Worm (Caenorhabditis elegans) whole organism, L4/young adult: Measurements from ENCODE around the gene F58A3.4.

Source experiments
- W03F9.2 ChIP-seq: fragments of 150-350 bp; optimal IDR thresholded peaks from 2 replicates; lab custom pipeline; 2014; ENCODE audit warnings: missing biosample characterization, missing genetic modification characterization
- dao-5 ChIP-seq: sonication (generic microtip); optimal IDR thresholded peaks from 2 replicates; lab custom pipeline; 2016; ENCODE audit warnings: missing genotype, missing genetic modification characterization, moderate library complexity, missing compliant biosample characterization
- him-1 ChIP-seq: sonication (generic microtip); optimal IDR thresholded peaks from 2 replicates; lab custom pipeline; 2016; ENCODE audit warnings: missing genotype, missing genetic modification reagents, missing genetic modification characterization, missing compliant biosample characterization

Gene F58A3.4

DNA sequence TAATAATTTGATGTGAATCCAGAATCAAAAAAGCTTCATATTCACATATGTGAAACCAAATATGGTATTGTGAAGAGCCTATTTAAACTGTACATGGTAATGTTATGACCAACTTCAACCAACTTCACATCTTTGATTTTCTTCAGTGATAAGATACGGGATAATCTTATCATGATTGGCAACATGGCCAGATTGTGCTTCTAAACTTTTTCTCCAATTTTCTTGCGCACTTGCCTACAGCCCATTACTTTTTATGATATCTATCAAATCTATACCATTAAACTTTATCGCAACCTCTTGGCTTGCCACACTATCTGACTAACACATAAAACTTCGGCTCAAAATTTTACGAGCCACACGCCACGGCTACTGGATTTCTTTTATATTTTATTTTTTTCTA, 21.9 kb upstream of the F58A3.4 start:
- TF ChIP-seq dao-5 (tag; lab: Kevin White, UChicago), result no peak
- TF ChIP-seq W03F9.2 (tag; lab: Kevin White, UChicago), result no peak
- TF ChIP-seq him-1 (tag; lab: Kevin White, UChicago), result no peak

DNA sequence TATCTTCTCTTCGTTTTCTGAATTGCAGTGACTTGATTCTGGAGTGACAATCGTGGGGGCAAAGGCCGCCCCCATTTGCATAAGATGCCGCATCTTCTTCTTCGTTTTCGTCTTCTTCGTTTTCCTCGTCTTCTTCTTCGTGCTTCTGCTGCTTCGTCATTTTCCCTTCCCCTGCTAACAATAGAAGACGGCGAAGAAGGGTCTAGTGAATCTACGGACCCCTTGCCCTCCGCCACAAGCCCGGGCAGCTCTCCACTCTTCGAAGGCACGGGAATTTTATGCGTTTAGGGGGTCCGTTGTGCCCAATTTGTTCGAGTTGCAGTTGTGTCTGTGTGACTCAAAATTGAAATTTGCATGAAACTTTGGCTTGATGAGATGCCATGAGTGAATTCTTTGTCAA, 21.4 kb upstream of the F58A3.4 start:
- TF ChIP-seq W03F9.2 (tag; lab: Kevin White, UChicago), result no peak
- no peak for TF ChIP-seq dao-5 (tag; lab: Kevin White, UChicago)
- no peak for TF ChIP-seq him-1 (tag; lab: Kevin White, UChicago)

- TF ChIP-seq W03F9.2 (tag; lab: Kevin White, UChicago), result peak; percentile 54
- TF ChIP-seq dao-5 (tag; lab: Kevin White, UChicago), result peak; percentile 1
- TF ChIP-seq him-1 (tag; lab: Kevin White, UChicago), result peak; percentile 97
These were observed 20.7 kb upstream of the F58A3.4 start for ce11 chrX:11031047-11031695.

- TF ChIP-seq dao-5 (tag; lab: Kevin White, UChicago) (no peak), W03F9.2 (tag; lab: Kevin White, UChicago) (no peak), him-1 (tag; lab: Kevin White, UChicago) (no peak)
These were observed 18.2 kb upstream of the F58A3.4 start, which contains the start of gene ldb-1 for ce11 chrX:11028617-11029016. Gene ldb-1 (plus strand): TSS chrX:11028917.

ce11 chrX:11016100-11016499, 5.6 kb upstream of the F58A3.4 start, which contains the start of gene egl-15:
Gene egl-15 (plus strand): TSS chrX:11016400.
- TF ChIP-seq dao-5 (tag; lab: Kevin White, UChicago) (no peak), W03F9.2 (tag; lab: Kevin White, UChicago) (no peak), him-1 (tag; lab: Kevin White, UChicago) (no peak)

- TF ChIP-seq him-1 (tag; lab: Kevin White, UChicago) (no peak), dao-5 (tag; lab: Kevin White, UChicago) (no peak), W03F9.2 (tag; lab: Kevin White, UChicago) (no peak)
These were observed 4.2 kb upstream of the F58A3.4 start for ce11 chrX:11014394-11015280.

- TF ChIP-seq him-1 (tag; lab: Kevin White, UChicago) (no peak), dao-5 (tag; lab: Kevin White, UChicago) (no peak), W03F9.2 (tag; lab: Kevin White, UChicago) (no peak)
These were observed 1.9 kb upstream of the F58A3.4 start, which contains the start of gene F58A3.3 for ce11 chrX:11012337-11012736. Gene F58A3.3 (plus strand): TSS chrX:11012637.

ce11 chrX:11008954-11009353, 1.5 kb downstream of the F58A3.4 start, which contains the start of gene ttr-31:
Gene ttr-31 (minus strand): TSS chrX:11009054.
- TF ChIP-seq dao-5 (tag; lab: Kevin White, UChicago), result no peak

- TF ChIP-seq W03F9.2 (tag; lab: Kevin White, UChicago) (no peak), him-1 (tag; lab: Kevin White, UChicago) (no peak), dao-5 (tag; lab: Kevin White, UChicago) (no peak)
These were observed 2.4 kb downstream of the F58A3.4 start, which contains the start of gene del-5 for ce11 chrX:11008052-11008451. Gene del-5 (minus strand): TSS chrX:11008181.

- TF ChIP-seq W03F9.2 (tag; lab: Kevin White, UChicago) (no peak), him-1 (tag; lab: Kevin White, UChicago) (no peak), dao-5 (tag; lab: Kevin White, UChicago) (no peak)
These were observed 3.1 kb downstream of the F58A3.4 start for ce11 chrX:11007393-11007792.

ce11 chrX:11003701-11004100, 6.8 kb downstream of the F58A3.4 start:
- TF ChIP-seq dao-5 (tag; lab: Kevin White, UChicago) (no peak), him-1 (tag; lab: Kevin White, UChicago) (no peak), W03F9.2 (tag; lab: Kevin White, UChicago) (no peak)

- TF ChIP-seq him-1 (tag; lab: Kevin White, UChicago), result no peak
- TF ChIP-seq dao-5 (tag; lab: Kevin White, UChicago), result no peak
- no peak for TF ChIP-seq W03F9.2 (tag; lab: Kevin White, UChicago)
These were observed 8.7 kb downstream of the F58A3.4 start, which contains the start of gene col-177 for ce11 chrX:11001750-11002149. Gene col-177 (minus strand): TSS chrX:11001850.

DNA sequence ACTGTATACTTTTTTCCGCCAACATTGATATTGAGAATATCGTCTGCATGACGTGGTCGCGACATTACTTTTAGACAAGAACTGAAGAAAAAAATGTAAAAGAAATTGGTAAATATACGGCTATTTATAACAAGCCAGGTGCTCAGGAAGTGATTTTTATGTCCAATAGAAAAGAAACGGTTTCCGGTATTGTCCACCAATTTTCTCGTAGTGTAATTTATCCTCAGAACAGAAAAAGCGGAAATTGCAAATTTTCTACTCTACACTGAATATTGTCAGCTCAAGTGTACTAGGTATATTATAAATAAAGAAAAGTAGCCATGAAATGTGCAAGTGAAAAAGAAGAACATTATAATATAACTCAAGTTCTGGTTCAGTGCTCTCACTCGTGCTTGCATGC, 11.3 kb downstream of the F58A3.4 start, which contains the start of gene F59F3.6:
Gene F59F3.6 (minus strand): TSS at position 101 of the 400 bp plus-strand sequence.
- TF ChIP-seq W03F9.2 (tag; lab: Kevin White, UChicago) (no peak), him-1 (tag; lab: Kevin White, UChicago) (no peak), dao-5 (tag; lab: Kevin White, UChicago) (no peak)
